Fruit fly (Drosophila melanogaster) whole organism, pupa: ENCODE data around the gene Ufsp2.

Source experiments
- CG10348 ChIP-seq: fragments of 200-800 bp; sonication (Bioruptor generic); IDR thresholded peaks from 2 replicates; pipeline ENCODE4 v1.3.6; 2022; ENCODE audit warnings: missing biosample characterization, missing genetic modification characterization
- CG12605 ChIP-seq: fragments of 200-800 bp; sonication (Bioruptor generic); IDR thresholded peaks from 2 replicates; pipeline ENCODE4 v1.3.6; 2022; ENCODE audit warnings: missing biosample characterization, missing genetic modification characterization
- CG13204 ChIP-seq: fragments of 200-800 bp; sonication (Bioruptor generic); optimal IDR thresholded peaks from 2 replicates; lab custom pipeline; 2018; ENCODE audit warnings: missing biosample characterization, mild to moderate bottlenecking, missing genetic modification characterization, moderate library complexity
- CG14655 ChIP-seq: fragments of 200-800 bp; sonication (Bioruptor generic); optimal IDR thresholded peaks from 3 replicates; lab custom pipeline; 2017; ENCODE audit warnings: mild to moderate bottlenecking, missing biosample characterization, missing genetic modification reagents, missing genetic modification characterization
- CG15710 ChIP-seq: fragments of 200-800 bp; sonication (Bioruptor generic); optimal IDR thresholded peaks from 2 replicates; lab custom pipeline; 2018; ENCODE audit warnings: missing biosample characterization, mild to moderate bottlenecking, missing genetic modification characterization, moderate library complexity
- CG17806 ChIP-seq: fragments of 200-800 bp; sonication (Bioruptor generic); optimal IDR thresholded peaks from 2 replicates; lab custom pipeline; 2018; ENCODE audit warnings: missing biosample characterization, mild to moderate bottlenecking, missing genetic modification characterization, moderate library complexity
- CG32121 ChIP-seq: fragments of 200-800 bp; sonication (Bioruptor generic); IDR thresholded peaks from 2 replicates; pipeline ENCODE4 v1.3.6; 2022; ENCODE audit warnings: missing biosample characterization, missing genetic modification characterization
- CG34367 ChIP-seq: fragments of 200-800 bp; sonication (Bioruptor generic); optimal IDR thresholded peaks from 2 replicates; lab custom pipeline; 2018; ENCODE audit warnings: missing biosample characterization, mild to moderate bottlenecking, missing genetic modification characterization
- CG4496 ChIP-seq: fragments of 200-800 bp; sonication (Bioruptor generic); IDR thresholded peaks from 3 replicates; pipeline ENCODE4 v1.3.6; 2022; ENCODE audit warnings: missing biosample characterization, missing genetic modification characterization
- CG8159 ChIP-seq: fragments of 200-800 bp; sonication (Bioruptor generic); optimal IDR thresholded peaks from 3 replicates; lab custom pipeline; 2018; ENCODE audit warnings: missing biosample characterization, mild to moderate bottlenecking, missing genetic modification characterization, moderate library complexity
- CG8301 ChIP-seq: fragments of 200-800 bp; sonication (Bioruptor generic); optimal IDR thresholded peaks from 2 replicates; lab custom pipeline; 2018; ENCODE audit warnings: missing biosample characterization, mild to moderate bottlenecking, missing genetic modification characterization
- CG9948 ChIP-seq: fragments of 200-800 bp; sonication (Bioruptor generic); optimal IDR thresholded peaks from 2 replicates; lab custom pipeline; 2018; ENCODE audit warnings: missing biosample characterization, mild to moderate bottlenecking, missing genetic modification characterization, moderate library complexity
- D1 ChIP-seq: fragments of 200-800 bp; sonication (Bioruptor generic); optimal IDR thresholded peaks from 2 replicates; lab custom pipeline; 2018; ENCODE audit warnings: missing biosample characterization, mild to moderate bottlenecking, missing genetic modification characterization, moderate library complexity
- EcR ChIP-seq: fragments of 200-800 bp; sonication (Bioruptor generic); optimal IDR thresholded peaks from 3 replicates; lab custom pipeline; 2019; ENCODE audit warnings: missing biosample characterization, missing genetic modification characterization, mild to moderate bottlenecking, moderate library complexity, missing genetic modification reagents
- Ets98B ChIP-seq: fragments of 200-800 bp; sonication (Bioruptor generic); IDR thresholded peaks from 2 replicates; pipeline ENCODE4 v1.3.6; 2022; ENCODE audit warnings: missing biosample characterization, missing genetic modification characterization
- Pif1A ChIP-seq: fragments of 200-800 bp; sonication (Bioruptor generic); optimal IDR thresholded peaks from 3 replicates; lab custom pipeline; 2016; ENCODE audit warnings: missing biosample characterization, missing genetic modification characterization
- Pif1B ChIP-seq: fragments of 200-800 bp; sonication (Bioruptor generic); optimal IDR thresholded peaks from 3 replicates; lab custom pipeline; 2016; ENCODE audit warnings: missing biosample characterization, missing genetic modification characterization
- Snoo ChIP-seq: fragments of 200-800 bp; sonication (Bioruptor generic); optimal IDR thresholded peaks from 3 replicates; lab custom pipeline; 2017; ENCODE audit warnings: missing biosample characterization, mild to moderate bottlenecking, missing genetic modification characterization, inconsistent platforms
- fd96Ca ChIP-seq: fragments of 200-800 bp; sonication (Bioruptor generic); IDR thresholded peaks from 3 replicates; pipeline ENCODE4 v1.3.6; 2022; ENCODE audit warnings: missing biosample characterization, missing genetic modification characterization
- gl ChIP-seq: fragments of 200-800 bp; sonication (Bioruptor generic); optimal IDR thresholded peaks from 2 replicates; lab custom pipeline; 2018; ENCODE audit warnings: missing biosample characterization, mild to moderate bottlenecking, missing genetic modification characterization
- rn ChIP-seq: fragments of 200-800 bp; sonication (Bioruptor generic); IDR thresholded peaks from 2 replicates; pipeline ENCODE4 v1.3.6; 2022; ENCODE audit warnings: missing biosample characterization, missing genetic modification characterization

Ufsp2 gene

dm6 chr3L:15612728-15613127, 36.4 kb downstream of the Ufsp2 start, which contains the start of gene CG13449:
CG13449 (minus strand) TSS chr3L:15612828.
- TF ChIP-seq Ets98B (GFP tag; lab: Robert Waterston, UW) (no peak), CG14655 (GFP tag; lab: Kevin White, UChicago) (no peak), Snoo (no peak), CG32121 (GFP tag; lab: Robert Waterston, UW) (no peak), fd96Ca (GFP tag; lab: Robert Waterston, UW) (no peak), Pif1B (GFP tag; lab: Kevin White, UChicago) (no peak), gl (tag; lab: Kevin White, UChicago) (no peak), rn (GFP tag; lab: Robert Waterston, UW) (no peak), Pif1A (GFP tag; lab: Kevin White, UChicago) (no peak), CG17806 (no peak), EcR (GFP tag; lab: Kevin White, UChicago) (no peak), CG13204 (no peak), CG15710 (no peak), CG8159 (tag; lab: Kevin White, UChicago) (no peak), CG12605 (GFP tag; lab: Robert Waterston, UW) (no peak), CG4496 (GFP tag; lab: Robert Waterston, UW) (no peak), CG9948 (tag; lab: Kevin White, UChicago) (no peak)
- TF ChIP-seq, all 21 proteins: peak for 0

dm6 chr3L:15616490-15616889, 40.1 kb downstream of the Ufsp2 start:
- TF ChIP-seq CG14655 (GFP tag; lab: Kevin White, UChicago) (no peak), EcR (GFP tag; lab: Kevin White, UChicago) (no peak), CG8301 (tag; lab: Kevin White, UChicago) (no peak), CG15710 (no peak), rn (GFP tag; lab: Robert Waterston, UW) (no peak), Pif1A (GFP tag; lab: Kevin White, UChicago) (no peak), gl (tag; lab: Kevin White, UChicago) (no peak)

dm6 chr3L:15616900-15617299, 40.5 kb downstream of the Ufsp2 start:
- TF ChIP-seq Snoo (no peak), CG34367 (tag; lab: Kevin White, UChicago) (no peak)

dm6 chr3L:15619626-15620247, 43.4 kb downstream of the Ufsp2 start, which contains the start of gene Phs:
Phs (plus strand) TSS chr3L:15619901.
- TF ChIP-seq CG8159 (tag; lab: Kevin White, UChicago), result peak; percentile 52
- no peak for TF ChIP-seq CG9948 (tag; lab: Kevin White, UChicago)
- peak; percentile 46 for TF ChIP-seq CG15710
- peak; percentile 44 for TF ChIP-seq CG34367 (tag; lab: Kevin White, UChicago)
- no peak for TF ChIP-seq CG14655 (GFP tag; lab: Kevin White, UChicago)
- TF ChIP-seq rn (GFP tag; lab: Robert Waterston, UW), result no peak
- no peak for TF ChIP-seq CG8301 (tag; lab: Kevin White, UChicago)
- peak; percentile 73 for TF ChIP-seq CG32121 (GFP tag; lab: Robert Waterston, UW)
- TF ChIP-seq CG4496 (GFP tag; lab: Robert Waterston, UW), result peak; percentile 82
- TF ChIP-seq fd96Ca (GFP tag; lab: Robert Waterston, UW), result peak; percentile 81
- no peak for TF ChIP-seq CG12605 (GFP tag; lab: Robert Waterston, UW)
- TF ChIP-seq Ets98B (GFP tag; lab: Robert Waterston, UW), result peak; percentile 76
- peak; percentile 63 for TF ChIP-seq Pif1B (GFP tag; lab: Kevin White, UChicago)
- peak; percentile 64 for TF ChIP-seq EcR (GFP tag; lab: Kevin White, UChicago)
- peak; percentile 27 for TF ChIP-seq CG17806
- peak; percentile 2 for TF ChIP-seq gl (tag; lab: Kevin White, UChicago)
- peak; percentile 73 for TF ChIP-seq Snoo
- peak; percentile 9 for TF ChIP-seq D1 (tag; lab: Kevin White, UChicago)
- TF ChIP-seq Pif1A (GFP tag; lab: Kevin White, UChicago), result no peak
- no peak for TF ChIP-seq CG10348 (GFP tag; lab: Robert Waterston, UW)
- peak; percentile 38 for TF ChIP-seq CG13204
- TF ChIP-seq, all 21 proteins: peak for 14

- TF ChIP-seq CG4496 (GFP tag; lab: Robert Waterston, UW) (peak; percentile 11; the same call in 1 of the 3 replicates), CG15710 (no peak)
These were observed 47.7 kb downstream of the Ufsp2 start for dm6 chr3L:15624097-15624496.

dm6 chr3L:15624944-15625610, 48.7 kb downstream of the Ufsp2 start:
- peak; percentile 65; the same call in 2 of the 3 replicates for TF ChIP-seq CG4496 (GFP tag; lab: Robert Waterston, UW)
- no peak for TF ChIP-seq CG15710
